Fruit fly (Drosophila melanogaster): ENCODE measurements around the gene CG6495.
A peak's percentile ranks its signal among the peaks of the same experiment; 100 is the strongest.

The CG6495 gene

dm6 chr2L:10735923-10736322 lies 25.0 kb upstream of the CG6495 start, which contains the start of gene Nup107 (continued):
- no peak for TF ChIP-seq CG12299 (tag; optimal IDR thresholded peaks at IDR 0.05)
- no peak for TF ChIP-seq CG17385 (GFP tag; optimal IDR thresholded peaks at IDR 0.05)
- TF ChIP-seq NC2α (GFP tag; optimal IDR thresholded peaks at IDR 0.05): no peak
- TF ChIP-seq Mrtf (GFP tag; IDR thresholded peaks at IDR 0.05): no peak
- no peak for TF ChIP-seq so (GFP tag; IDR thresholded peaks at IDR 0.05)
- TF ChIP-seq CG13775 (GFP tag; optimal IDR thresholded peaks at IDR 0.05): no peak
- TF ChIP-seq CG10979 (tag; optimal IDR thresholded peaks at IDR 0.05): peak; percentile 11
- TF ChIP-seq btn (GFP tag; optimal IDR thresholded peaks at IDR 0.05): no peak
- no peak for TF ChIP-seq Trl (optimal IDR thresholded peaks at IDR 0.05)
- TF ChIP-seq Trl (GFP tag; optimal IDR thresholded peaks at IDR 0.05): peak; percentile 26
- TF ChIP-seq eyg (GFP tag; optimal IDR thresholded peaks at IDR 0.05): no peak
- TF ChIP-seq Hmr (GFP tag; optimal IDR thresholded peaks at IDR 0.05): no peak
- TF ChIP-seq schlank (tag; optimal IDR thresholded peaks at IDR 0.05): no peak
- TF ChIP-seq her (GFP tag; optimal IDR thresholded peaks at IDR 0.05): peak; percentile 8
- no peak for TF ChIP-seq seq (GFP tag; IDR thresholded peaks at IDR 0.05)
- no peak for TF ChIP-seq CG3163 (GFP tag; optimal IDR thresholded peaks at IDR 0.05)
- TF ChIP-seq CG11504 (tag; optimal IDR thresholded peaks at IDR 0.05): no peak
- TF ChIP-seq Bteb2 (GFP tag; optimal IDR thresholded peaks at IDR 0.05): no peak
- no peak for TF ChIP-seq Usf (GFP tag; optimal IDR thresholded peaks at IDR 0.05)
- no peak for TF ChIP-seq Ravus (GFP tag; IDR thresholded peaks at IDR 0.05)
- TF ChIP-seq CG15514 (GFP tag; optimal IDR thresholded peaks at IDR 0.05): peak; percentile 49
- peak; percentile 27 for TF ChIP-seq HmgZ (tag; optimal IDR thresholded peaks at IDR 0.05)
- no peak for TF ChIP-seq org-1 (GFP tag; optimal IDR thresholded peaks at IDR 0.05)
- no peak for TF ChIP-seq CG2202 (tag; optimal IDR thresholded peaks at IDR 0.05)
- no peak for TF ChIP-seq ap (GFP tag; IDR thresholded peaks at IDR 0.05)
- no peak for TF ChIP-seq HLH54F (GFP tag; optimal IDR thresholded peaks at IDR 0.05)
- TF ChIP-seq CG43689 (GFP tag; IDR thresholded peaks at IDR 0.05): no peak
- no peak for TF ChIP-seq pb (GFP tag; optimal IDR thresholded peaks at IDR 0.05)
- no peak for TF ChIP-seq CG3995 (GFP tag; optimal IDR thresholded peaks at IDR 0.05)
- no peak for TF ChIP-seq Hr39 (optimal IDR thresholded peaks at IDR 0.05)
- no peak for TF ChIP-seq CG15073 (GFP tag; optimal IDR thresholded peaks at IDR 0.05)
- TF ChIP-seq CG18262 (tag; optimal IDR thresholded peaks at IDR 0.05): no peak
- no peak for TF ChIP-seq dan (GFP tag; IDR thresholded peaks at IDR 0.05)
- TF ChIP-seq sob (GFP tag; IDR thresholded peaks at IDR 0.05): no peak; the same call in 1 of the 2 replicates
- 0 out of 2 replicates have a peak, but pooled peaks have one; percentile 14 for TF ChIP-seq CG32532 (GFP tag; IDR thresholded peaks at IDR 0.05)
- no peak for TF ChIP-seq CG10274 (GFP tag; optimal IDR thresholded peaks at IDR 0.05)
- TF ChIP-seq unpg (GFP tag; optimal IDR thresholded peaks at IDR 0.05): peak; percentile 8
- TF ChIP-seq Vsx1 (GFP tag; optimal IDR thresholded peaks at IDR 0.05): no peak
- TF ChIP-seq z (GFP tag; IDR thresholded peaks at IDR 0.05): no peak
- no peak for TF ChIP-seq Adf1 (GFP tag; IDR thresholded peaks at IDR 0.05)
- no peak for TF ChIP-seq CG11247 (GFP tag; IDR thresholded peaks at IDR 0.05)
- TF ChIP-seq CG7271 (tag; optimal IDR thresholded peaks at IDR 0.05): no peak
- TF ChIP-seq h (optimal IDR thresholded peaks at IDR 0.05): no peak
- TF ChIP-seq stc (GFP tag; IDR thresholded peaks at IDR 0.05): no peak
- TF ChIP-seq CG6765 (GFP tag; optimal IDR thresholded peaks at IDR 0.05): no peak
- TF ChIP-seq NC2β (GFP tag; optimal IDR thresholded peaks at IDR 0.05): no peak
- TF ChIP-seq Ptx1 (GFP tag; IDR thresholded peaks at IDR 0.05): no peak
- TF ChIP-seq ssp (GFP tag; IDR thresholded peaks at IDR 0.05): peak; percentile 96
- TF ChIP-seq sug (tag; optimal IDR thresholded peaks at IDR 0.05): no peak
- TF ChIP-seq HLH4C (GFP tag; IDR thresholded peaks at IDR 0.05; ENCODE audit: partially characterized antibody): no peak
- TF ChIP-seq CG18476 (GFP tag; optimal IDR thresholded peaks at IDR 0.05): no peak
- no peak for TF ChIP-seq Dll (GFP tag; IDR thresholded peaks at IDR 0.05; ENCODE audit: partially characterized antibody)
- TF ChIP-seq MESR4 (GFP tag; optimal IDR thresholded peaks at IDR 0.05): peak; percentile 43
- TF ChIP-seq disco-r (GFP tag; optimal IDR thresholded peaks at IDR 0.05): no peak
